Worm (Caenorhabditis elegans) whole organism, young adult: Measurements from ENCODE around the gene F01D5.1.

ENCODE experiments used
- B0019.2 ChIP-seq: fragments of 200-800 bp; sonication (Bioruptor generic); conservative IDR thresholded peaks from 2 replicates; pipeline ENCODE4 v1.3.6; 2022; ENCODE audit warnings: missing genetic modification reagents, missing genetic modification characterization, missing compliant biosample characterization
- B0336.3 ChIP-seq: fragments of 200-800 bp; sonication (Bioruptor generic); IDR thresholded peaks from 2 replicates; pipeline ENCODE4 v1.3.6; 2022; ENCODE audit warnings: missing genetic modification characterization, missing compliant biosample characterization
- D2030.7 ChIP-seq: fragments of 200-800 bp; sonication (Bioruptor generic); IDR thresholded peaks from 2 replicates; pipeline ENCODE4 v1.3.6; 2022; ENCODE audit warnings: missing genetic modification reagents, missing genetic modification characterization, missing compliant biosample characterization
- F33H1.4 ChIP-seq: fragments of 200-800 bp; sonication (Bioruptor generic); IDR thresholded peaks from 2 replicates; pipeline ENCODE4 v1.3.6; 2022; ENCODE audit warnings: missing genetic modification reagents, missing genetic modification characterization, missing compliant biosample characterization
- F57A8.1 ChIP-seq: fragments of 200-800 bp; sonication (Bioruptor generic); optimal IDR thresholded peaks from 2 replicates; lab custom pipeline; 2018; ENCODE audit warnings: mild to moderate bottlenecking, missing genetic modification characterization, moderate library complexity, missing compliant biosample characterization
- F57C9.4 ChIP-seq: sonication (generic microtip); optimal IDR thresholded peaks from 2 replicates; lab custom pipeline; 2017; ENCODE audit warnings: mild to moderate bottlenecking, missing genetic modification characterization, missing compliant biosample characterization
- K12H6.12 ChIP-seq: fragments of 200-800 bp; sonication (Bioruptor generic); optimal IDR thresholded peaks from 2 replicates; lab custom pipeline; 2018; ENCODE audit warnings: mild to moderate bottlenecking, missing genetic modification characterization, missing compliant biosample characterization
- T07F8.4 ChIP-seq: sonication (generic microtip); optimal IDR thresholded peaks from 2 replicates; lab custom pipeline; 2016; ENCODE audit warnings: mild to moderate bottlenecking, missing genetic modification characterization, moderate library complexity, missing compliant biosample characterization
- Y56A3A.18 ChIP-seq: fragments of 200-800 bp; sonication (Bioruptor generic); IDR thresholded peaks from 2 replicates; pipeline ENCODE4 v1.3.6; 2022; ENCODE audit warnings: missing genetic modification reagents, missing genetic modification characterization, missing compliant biosample characterization
- akir-1 ChIP-seq: fragments of 200-800 bp; sonication (Bioruptor generic); optimal IDR thresholded peaks from 2 replicates; lab custom pipeline; 2018; ENCODE audit warnings: mild to moderate bottlenecking, missing genetic modification characterization, moderate library complexity, missing compliant biosample characterization
- aptf-2 ChIP-seq: fragments of 200-800 bp; sonication (Bioruptor generic); conservative IDR thresholded peaks from 2 replicates; pipeline ENCODE4 v1.3.6; 2022; ENCODE audit warnings: missing genetic modification reagents, missing genetic modification characterization, missing compliant biosample characterization
- attf-5 ChIP-seq: fragments of 200-800 bp; sonication (Bioruptor generic); optimal IDR thresholded peaks from 2 replicates; lab custom pipeline; 2018; ENCODE audit warnings: mild to moderate bottlenecking, missing genetic modification characterization, missing compliant biosample characterization
- cebp-1 ChIP-seq, 2 experiments: fragments of 200-800 bp in 1 of 2; sonication (Bioruptor generic) in 1 of 2; sonication (generic microtip) in 1 of 2; IDR thresholded peaks in 1 of 2; optimal IDR thresholded peaks in 1 of 2; 2 replicates each; pipeline versions ENCODE4 v1.3.6 to Lab custom; 2017 to 2022; ENCODE audit warnings: missing compliant biosample characterization in 2 of 2, missing genetic modification characterization in 2 of 2, mild to moderate bottlenecking in 1 of 2, missing genetic modification reagents in 1 of 2, moderate library complexity in 1 of 2
- cebp-2 ChIP-seq: fragments of 200-800 bp; sonication (Bioruptor generic); IDR thresholded peaks from 2 replicates; pipeline ENCODE4 v1.3.6; 2022; ENCODE audit warnings: missing genetic modification characterization, missing compliant biosample characterization
- ceh-40 ChIP-seq: fragments of 200-800 bp; sonication (Bioruptor generic); IDR thresholded peaks from 2 replicates; pipeline ENCODE4 v1.3.6; 2022; ENCODE audit warnings: missing genetic modification characterization, missing compliant biosample characterization
- chd-7 ChIP-seq: sonication (generic microtip); optimal IDR thresholded peaks from 2 replicates; lab custom pipeline; 2016; ENCODE audit warnings: mild to moderate bottlenecking, missing genetic modification characterization, moderate library complexity, missing compliant biosample characterization
- dox-1 ChIP-seq: fragments of 200-800 bp; sonication (Bioruptor generic); IDR thresholded peaks from 2 replicates; pipeline ENCODE4 v1.3.6; 2022; ENCODE audit warnings: missing genetic modification reagents, missing genetic modification characterization, missing compliant biosample characterization
- ekl-4 ChIP-seq: fragments of 200-800 bp; sonication (Bioruptor generic); IDR thresholded peaks from 2 replicates; pipeline ENCODE4 v1.3.6; 2022; ENCODE audit warnings: missing genetic modification reagents, missing genetic modification characterization, missing compliant biosample characterization
- hlh-26 ChIP-seq: fragments of 200-800 bp; sonication (Bioruptor generic); conservative IDR thresholded peaks from 2 replicates; pipeline ENCODE4 v1.3.6; 2022; ENCODE audit warnings: missing genetic modification reagents, missing genetic modification characterization, missing compliant biosample characterization
- hmg-20 ChIP-seq: fragments of 200-800 bp; sonication (Bioruptor generic); IDR thresholded peaks from 2 replicates; pipeline ENCODE4 v1.3.6; 2022; ENCODE audit warnings: missing genetic modification reagents, missing genetic modification characterization, missing compliant biosample characterization
- hrde-1 ChIP-seq: sonication (generic microtip); optimal IDR thresholded peaks from 2 replicates; lab custom pipeline; 2016; ENCODE audit warnings: missing genetic modification characterization, mild to moderate bottlenecking, missing compliant biosample characterization, moderate library complexity, missing genotype, missing genetic modification reagents, borderline replicate concordance
- lin-26 ChIP-seq: fragments of 200-800 bp; sonication (Bioruptor generic); IDR thresholded peaks from 2 replicates; pipeline ENCODE4 v1.3.6; 2022; ENCODE audit warnings: missing genetic modification reagents, missing genetic modification characterization, missing compliant biosample characterization
- lin-40 ChIP-seq: sonication (generic microtip); optimal IDR thresholded peaks from 2 replicates; lab custom pipeline; 2016; ENCODE audit warnings: missing genetic modification characterization, mild to moderate bottlenecking, missing compliant biosample characterization, missing genotype, missing genetic modification reagents
- mcd-1 ChIP-seq: fragments of 200-800 bp; sonication (Bioruptor generic); IDR thresholded peaks from 2 replicates; pipeline ENCODE4 v1.3.6; 2022; ENCODE audit warnings: missing genetic modification reagents, missing genetic modification characterization, missing compliant biosample characterization
- nfyb-1 ChIP-seq: fragments of 200-800 bp; sonication (Bioruptor generic); IDR thresholded peaks from 2 replicates; pipeline ENCODE4 v1.3.6; 2022; ENCODE audit warnings: missing genetic modification reagents, missing genetic modification characterization, missing compliant biosample characterization
- nhr-120 ChIP-seq: fragments of 200-800 bp; sonication (Bioruptor generic); IDR thresholded peaks from 2 replicates; pipeline ENCODE4 v1.3.6; 2022; ENCODE audit warnings: missing genetic modification characterization, missing compliant biosample characterization
- nhr-80 ChIP-seq: sonication (generic microtip); optimal IDR thresholded peaks from 2 replicates; lab custom pipeline; 2016; ENCODE audit warnings: missing genetic modification characterization, missing compliant biosample characterization
- nhr-90 ChIP-seq: sonication (generic microtip); optimal IDR thresholded peaks from 2 replicates; lab custom pipeline; 2016; ENCODE audit warnings: missing genotype, mild to moderate bottlenecking, missing genetic modification characterization, missing compliant biosample characterization
- rec-8 ChIP-seq, 2 experiments: sonication (generic microtip); optimal IDR thresholded peaks; 2 replicates each; lab custom pipeline; 2016; ENCODE audit warnings: mild to moderate bottlenecking in 2 of 2, missing genetic modification characterization in 2 of 2, missing genetic modification reagents in 2 of 2, missing genotype in 2 of 2, missing biosample characterization in 1 of 2, missing compliant biosample characterization in 1 of 2, moderate library complexity in 1 of 2
- snpc-1.3 ChIP-seq: sonication (generic microtip); optimal IDR thresholded peaks from 2 replicates; lab custom pipeline; 2017; ENCODE audit warnings: missing genetic modification characterization, mild to moderate bottlenecking, missing compliant biosample characterization, antibody characterized with exemption, moderate library complexity, missing genotype, missing genetic modification reagents; ENCODE audit not compliant: insufficient read depth
- tbp1 ChIP-seq: fragments of 200-800 bp; sonication (Bioruptor generic); optimal IDR thresholded peaks from 2 replicates; lab custom pipeline; 2018; ENCODE audit warnings: mild to moderate bottlenecking, missing genetic modification characterization, missing compliant biosample characterization
- tbx-9 ChIP-seq: sonication (generic microtip); optimal IDR thresholded peaks from 2 replicates; lab custom pipeline; 2016; ENCODE audit warnings: borderline replicate concordance, missing genetic modification characterization, inconsistent platforms, missing compliant biosample characterization
- unc-130 ChIP-seq: sonication (generic microtip); optimal IDR thresholded peaks from 2 replicates; lab custom pipeline; 2016; ENCODE audit warnings: missing genetic modification reagents, missing genetic modification characterization, missing compliant biosample characterization
- xnd-1 ChIP-seq: sonication (generic microtip); optimal IDR thresholded peaks from 2 replicates; lab custom pipeline; 2016; ENCODE audit warnings: missing genotype, missing genetic modification reagents, missing genetic modification characterization, missing compliant biosample characterization
- zim-3 ChIP-seq: sonication (generic microtip); optimal IDR thresholded peaks from 2 replicates; lab custom pipeline; 2017; ENCODE audit warnings: mild to moderate bottlenecking, missing genetic modification characterization, moderate library complexity, missing compliant biosample characterization
- ztf-22 ChIP-seq: fragments of 200-800 bp; sonication (Bioruptor generic); optimal IDR thresholded peaks from 2 replicates; lab custom pipeline; 2018; ENCODE audit warnings: mild to moderate bottlenecking, missing genetic modification characterization, moderate library complexity, missing compliant biosample characterization
- ztf-28 ChIP-seq: fragments of 200-800 bp; sonication (Bioruptor generic); IDR thresholded peaks from 2 replicates; pipeline ENCODE4 v1.3.6; 2022; ENCODE audit warnings: missing genetic modification reagents, missing genetic modification characterization, missing compliant biosample characterization

The F01D5.1 gene

ce11 chrII:13957437-13957836, 39.9 kb downstream of the F01D5.1 start, which contains the start of gene zip-3:
TSS of gene zip-3 (minus strand) at chrII:13957457.
- TF ChIP-seq nhr-120 (GFP tag; lab: Robert Waterston, UW) (no peak), nhr-80 (tag; lab: Kevin White, UChicago) (peak; percentile 64)

DNA sequence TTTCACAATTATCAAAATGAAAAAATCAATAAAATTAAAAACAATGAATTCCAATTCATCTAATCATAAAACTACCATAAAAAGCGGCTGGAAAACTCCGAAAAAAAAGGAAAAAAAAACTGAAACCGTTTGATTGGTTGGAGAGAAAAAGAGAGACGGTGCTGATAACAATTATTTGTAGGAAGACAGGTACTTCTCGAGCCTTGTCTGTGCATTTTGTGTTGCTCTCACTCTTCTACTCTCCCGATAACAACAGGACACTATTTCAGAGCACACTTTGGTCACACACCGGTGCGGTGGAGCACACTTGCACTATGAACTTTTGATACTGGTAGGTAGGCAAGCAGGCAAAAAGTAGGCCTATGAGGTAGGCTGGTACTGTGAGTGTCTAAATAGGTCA, 40.9 kb downstream of the F01D5.1 start:
- no peak for TF ChIP-seq F33H1.4 (GFP tag; lab: Robert Waterston, UW)
- TF ChIP-seq F57A8.1 = no peak
- TF ChIP-seq mcd-1 (GFP tag; lab: Robert Waterston, UW) = peak; percentile 62
- peak; percentile 3 for TF ChIP-seq chd-7
- TF ChIP-seq ekl-4 (GFP tag; lab: Robert Waterston, UW) = no peak
- no peak for TF ChIP-seq rec-8 (tag; optimal IDR thresholded peaks at IDR 0.05; lab: Kevin White, UChicago)
- no peak for TF ChIP-seq xnd-1
- TF ChIP-seq hmg-20 (GFP tag; lab: Robert Waterston, UW) = no peak
- 0 out of 2 replicates have a peak, but pooled peaks have one; percentile 27 for TF ChIP-seq B0336.3 (GFP tag; lab: Robert Waterston, UW)
- no peak for TF ChIP-seq K12H6.12 (tag; lab: Kevin White, UChicago)
- no peak for TF ChIP-seq tbx-9 (tag; lab: Kevin White, UChicago)
- TF ChIP-seq ceh-40 (GFP tag; lab: Robert Waterston, UW) = no peak
- peak; percentile 40; the same call in 1 of the 2 replicates for TF ChIP-seq cebp-1 (GFP tag; IDR thresholded peaks at IDR 0.05; lab: Robert Waterston, UW)
- TF ChIP-seq cebp-1 (tag; optimal IDR thresholded peaks at IDR 0.05; lab: Kevin White, UChicago) = peak; percentile 48
- TF ChIP-seq nhr-90 = peak; percentile 7
- no peak for TF ChIP-seq B0019.2 (GFP tag; lab: Robert Waterston, UW)
- TF ChIP-seq T07F8.4 (tag; lab: Kevin White, UChicago) = no peak
- no peak for TF ChIP-seq D2030.7
- TF ChIP-seq nfyb-1 (GFP tag; lab: Robert Waterston, UW) = peak; percentile 81
- peak; percentile 92 for TF ChIP-seq nhr-80 (tag; lab: Kevin White, UChicago)
- no peak for TF ChIP-seq snpc-1.3 (tag; lab: Kevin White, UChicago)
- no peak for TF ChIP-seq lin-40 (tag; lab: Kevin White, UChicago)
- TF ChIP-seq hrde-1 = no peak
- TF ChIP-seq ztf-28 (GFP tag; lab: Robert Waterston, UW) = no peak
- peak; percentile 40 for TF ChIP-seq ztf-22
- no peak for TF ChIP-seq akir-1 (GFP tag; lab: Kevin White, UChicago)
- no peak for TF ChIP-seq cebp-2
- TF ChIP-seq lin-26 (GFP tag; lab: Robert Waterston, UW) = no peak
- peak; percentile 62; the same call in 1 of the 2 replicates for TF ChIP-seq dox-1
- TF ChIP-seq F57C9.4 (tag; lab: Kevin White, UChicago) = no peak
- peak; percentile 18 for TF ChIP-seq tbp1
- TF ChIP-seq hlh-26 (GFP tag; lab: Robert Waterston, UW) = no peak
- TF ChIP-seq aptf-2 = no peak
- no peak for TF ChIP-seq zim-3 (tag; lab: Kevin White, UChicago)
- peak; percentile 35 for TF ChIP-seq attf-5 (GFP tag; lab: Kevin White, UChicago)
- no peak for TF ChIP-seq Y56A3A.18 (GFP tag; lab: Robert Waterston, UW)
- no peak for TF ChIP-seq unc-130 (GFP tag; lab: Kevin White, UChicago)
- TF ChIP-seq, all 124 proteins: peak for 11
